Fruit fly (Drosophila melanogaster): ENCODE measurements around the gene CG5805.

Gene CG5805

DNA sequence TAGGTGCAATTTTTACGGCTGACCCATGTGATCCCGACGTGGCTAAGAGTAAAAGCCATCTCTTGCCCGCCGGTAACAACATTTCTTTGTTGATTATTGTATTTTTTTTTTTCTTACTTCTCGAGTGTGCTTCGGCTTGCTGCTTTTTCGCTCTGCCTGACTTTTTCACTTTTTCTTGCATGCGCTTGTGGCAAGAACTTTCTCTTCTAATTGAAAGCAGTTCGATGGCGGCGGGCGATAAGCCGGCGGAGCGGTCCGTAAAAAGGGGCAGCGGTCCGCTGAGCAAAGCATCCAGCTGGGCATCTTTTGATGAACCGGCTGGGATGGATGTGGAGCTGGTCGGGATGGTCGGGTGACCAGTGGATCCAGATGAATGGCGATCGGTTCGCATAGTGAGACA lies 14.2 kb downstream of the CG5805 start:
- no peak for TF ChIP-seq CG3919 (GFP tag; optimal IDR thresholded peaks at IDR 0.05)
- peak; percentile 60 for TF ChIP-seq svp (GFP tag)

DNA sequence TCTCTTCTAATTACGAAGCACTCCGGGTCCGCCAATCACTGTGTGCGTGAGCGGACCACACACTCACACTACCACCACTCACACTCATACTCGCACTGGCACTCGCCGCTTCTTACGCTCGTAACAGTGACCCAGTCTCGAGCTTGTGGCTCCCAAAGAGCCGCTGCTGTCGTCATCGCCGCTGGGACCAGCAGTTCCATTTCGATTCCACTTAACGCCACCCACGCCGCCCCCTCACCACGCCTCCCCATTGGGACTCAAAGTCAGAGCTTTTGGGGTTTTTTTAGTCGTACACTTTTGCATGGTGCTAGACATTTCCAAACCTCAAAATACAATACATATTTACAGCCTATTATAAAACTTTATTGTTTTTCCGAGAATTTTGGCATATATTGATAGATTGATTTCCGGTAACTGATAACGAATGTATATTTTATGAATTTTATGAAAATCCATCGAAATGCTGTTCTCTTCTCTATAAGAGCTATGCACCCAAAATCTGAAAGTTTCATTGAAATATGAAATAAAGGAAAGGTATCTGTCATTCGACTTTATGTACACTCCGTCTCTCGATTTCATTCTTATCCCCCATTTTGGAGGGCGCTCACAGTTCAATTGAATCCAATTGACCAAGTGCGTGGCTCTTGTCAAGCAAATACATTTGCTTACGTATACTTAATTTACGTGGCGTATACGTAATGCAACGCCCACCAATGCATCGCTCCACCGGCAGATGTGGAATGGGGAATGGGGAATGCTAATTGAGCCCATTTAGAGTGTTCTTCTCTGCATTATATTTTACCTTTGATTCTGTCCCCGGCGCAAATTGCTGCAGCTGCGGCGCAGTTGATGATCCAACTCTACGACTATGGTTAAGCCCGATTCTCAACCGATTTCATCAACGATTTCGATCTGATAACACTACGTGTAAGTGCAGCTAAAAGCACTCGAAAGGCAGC lies 15.7 kb downstream of the CG5805 start, which contains the start of gene CG42331:
CG42331 (plus strand) TSS at position 909 of the 959 bp plus-strand sequence.
- TF ChIP-seq Smox (GFP tag; optimal IDR thresholded peaks at IDR 0.05) (peak; percentile 3), topi (GFP tag; optimal IDR thresholded peaks at IDR 0.05) (peak; percentile 15), CG6163 (GFP tag; IDR thresholded peaks at IDR 0.05) (0 out of 3 replicates have a peak, but pooled peaks have one; percentile 19), fd85E (GFP tag; optimal IDR thresholded peaks at IDR 0.05) (no peak), Sox102F (GFP tag; optimal IDR thresholded peaks at IDR 0.05) (peak; percentile 10), Sox14 (GFP tag; optimal IDR thresholded peaks at IDR 0.05) (no peak), Ets21C (GFP tag; optimal IDR thresholded peaks at IDR 0.05) (no peak), CG15336 (GFP tag; IDR thresholded peaks at IDR 0.05) (0 out of 2 replicates have a peak, but pooled peaks have one; percentile 13), fd59A (GFP tag; optimal IDR thresholded peaks at IDR 0.05) (no peak), OdsH (GFP tag; optimal IDR thresholded peaks at IDR 0.05) (peak; percentile 15), CG6792 (GFP tag; optimal IDR thresholded peaks at IDR 0.05) (peak; percentile 15), eg (GFP tag; IDR thresholded peaks at IDR 0.05) (0 out of 3 replicates have a peak, but pooled peaks have one; percentile 12), svp (GFP tag) (peak; percentile 91), dac (GFP tag; optimal IDR thresholded peaks at IDR 0.05) (no peak), CG31627 (GFP tag; optimal IDR thresholded peaks at IDR 0.05) (no peak), salr (GFP tag; optimal IDR thresholded peaks at IDR 0.05) (no peak), Hr4 (GFP tag; optimal IDR thresholded peaks at IDR 0.05) (peak; percentile 12), CG32006 (GFP tag; optimal IDR thresholded peaks at IDR 0.05) (peak; percentile 14), achi (GFP tag; optimal IDR thresholded peaks at IDR 0.05) (peak; percentile 18), CG11294 (GFP tag; IDR thresholded peaks at IDR 0.05) (no peak), Ets96B (tag; optimal IDR thresholded peaks at IDR 0.05) (no peak), esn (GFP tag; optimal IDR thresholded peaks at IDR 0.05) (peak; percentile 42), net (GFP tag; optimal IDR thresholded peaks at IDR 0.05) (no peak), lz (GFP tag; optimal IDR thresholded peaks at IDR 0.05) (peak; percentile 18), Hr39 (GFP tag; optimal IDR thresholded peaks at IDR 0.05) (peak; percentile 3), CG6808 (GFP tag; optimal IDR thresholded peaks at IDR 0.05) (no peak), fkh (GFP tag; optimal IDR thresholded peaks at IDR 0.05) (peak; percentile 9), Lpt (GFP tag; optimal IDR thresholded peaks at IDR 0.05) (no peak), ss (GFP tag; optimal IDR thresholded peaks at IDR 0.05) (no peak), Met (GFP tag; optimal IDR thresholded peaks at IDR 0.05) (peak; percentile 11), Eip78C (GFP tag) (no peak), CG16779 (tag; optimal IDR thresholded peaks at IDR 0.05) (no peak)

DNA sequence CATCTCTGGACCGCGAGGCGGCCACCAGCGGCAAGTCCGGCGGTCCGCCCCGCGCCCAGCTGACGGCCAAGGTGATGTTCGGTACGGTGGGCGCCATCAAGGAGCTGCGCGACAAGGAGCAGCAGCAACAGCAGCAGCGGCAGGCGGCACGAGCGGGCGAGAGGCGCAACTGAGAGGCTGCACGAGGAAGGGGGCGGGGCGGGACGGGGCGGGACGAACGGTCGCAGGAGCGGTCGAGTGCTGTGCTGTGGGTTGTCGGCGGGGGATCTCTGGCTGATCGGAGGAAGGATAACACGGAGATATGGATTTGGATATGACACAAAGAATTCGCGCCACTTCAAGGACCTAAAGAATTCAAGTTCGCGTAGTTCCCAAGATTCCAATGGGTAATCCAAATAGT lies 17.6 kb downstream of the CG5805 start:
- TF ChIP-seq Smox (GFP tag; optimal IDR thresholded peaks at IDR 0.05) (no peak), CG31627 (GFP tag; optimal IDR thresholded peaks at IDR 0.05) (no peak), CG8319 (GFP tag; optimal IDR thresholded peaks at IDR 0.05) (no peak), Hr38 (GFP tag; optimal IDR thresholded peaks at IDR 0.05) (no peak), Eip93F (GFP tag; optimal IDR thresholded peaks at IDR 0.05) (no peak), acj6 (GFP tag; optimal IDR thresholded peaks at IDR 0.05) (no peak), CG6276 (GFP tag; optimal IDR thresholded peaks at IDR 0.05) (no peak), CG4318 (GFP tag; optimal IDR thresholded peaks at IDR 0.05) (no peak), CG11294 (GFP tag; IDR thresholded peaks at IDR 0.05) (no peak), CG15336 (GFP tag; IDR thresholded peaks at IDR 0.05) (no peak), fd85E (GFP tag; optimal IDR thresholded peaks at IDR 0.05) (no peak)

All from whole organism, prepupa.